Fruit fly (Drosophila melanogaster): ENCODE data around the gene CG10958.

- TF ChIP-seq CG8089 (GFP tag; optimal IDR thresholded peaks at IDR 0.05) (no peak), Ets65A (GFP tag) (no peak), sr (GFP tag; IDR thresholded peaks at IDR 0.05) (no peak), CG10321 (GFP tag; IDR thresholded peaks at IDR 0.05) (no peak), gem (tag; optimal IDR thresholded peaks at IDR 0.05) (no peak), CG33557 (GFP tag; optimal IDR thresholded peaks at IDR 0.05) (no peak), maf-S (GFP tag; optimal IDR thresholded peaks at IDR 0.05) (no peak), CG7556 (GFP tag; optimal IDR thresholded peaks at IDR 0.05) (no peak), lmd (GFP tag; IDR thresholded peaks at IDR 0.05) (no peak), CkIIα-i1 (GFP tag; IDR thresholded peaks at IDR 0.05) (no peak)
Measured at dm6 chrX:8158942-8159472, 26.9 kb downstream of the CG10958 start.

All from whole organism, embryonic.